Worm (Caenorhabditis elegans): ENCODE results near the gene K09E9.1.

- TF ChIP-seq blmp-1 (tag; optimal IDR thresholded peaks at IDR 0.05) (no peak), unc-62 (GFP tag; optimal IDR thresholded peaks at IDR 0.05) (no peak), pha-4 (tag; optimal IDR thresholded peaks at IDR 0.05) (no peak)
These were observed 21.1 kb downstream of the K09E9.1 start for ce11 chrX:15641380-15641779.

Data from whole organism, mixed stage, embryonic.